Fruit fly (Drosophila melanogaster): ENCODE data around the gene ovo.

ovo gene

DNA sequence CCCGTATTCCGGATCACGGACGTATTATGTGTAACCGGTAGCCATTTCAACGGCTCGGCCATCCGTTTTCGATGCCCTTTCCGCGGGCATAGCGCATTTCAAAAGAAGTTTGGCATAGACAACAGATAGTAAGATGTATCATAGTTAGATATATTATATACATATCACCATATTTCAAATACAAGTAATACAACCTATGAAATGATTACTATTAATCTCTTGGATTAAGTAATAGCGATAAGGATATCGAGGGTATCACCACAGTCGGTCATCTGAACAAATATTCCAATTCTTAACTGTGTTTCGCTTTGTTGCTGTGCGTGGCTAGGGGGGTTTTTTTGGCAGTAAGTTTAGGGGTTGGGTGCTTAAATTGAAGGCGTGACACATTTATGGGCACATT, 47.5 kb downstream of the ovo start (continued):
- TF ChIP-seq toy (GFP tag; IDR thresholded peaks at IDR 0.05) = no peak
- TF ChIP-seq lola (GFP tag; optimal IDR thresholded peaks at IDR 0.05) = no peak
- TF ChIP-seq CG17361 (GFP tag; IDR thresholded peaks at IDR 0.05) = 0 out of 3 replicates have a peak, but pooled peaks have one; percentile 37
- TF ChIP-seq tap (tag; optimal IDR thresholded peaks at IDR 0.05) = peak; percentile 24
- TF ChIP-seq pzg (GFP tag; optimal IDR thresholded peaks at IDR 0.05) = no peak
- TF ChIP-seq sd (tag; optimal IDR thresholded peaks at IDR 0.05) = no peak
- TF ChIP-seq Dref (GFP tag; IDR thresholded peaks at IDR 0.05) = no peak
- no peak for TF ChIP-seq Spps (tag; optimal IDR thresholded peaks at IDR 0.05)
- TF ChIP-seq HHEX (GFP tag; optimal IDR thresholded peaks at IDR 0.05) = peak; percentile 21
- TF ChIP-seq Gsc (GFP tag; IDR thresholded peaks at IDR 0.05) = no peak
- TF ChIP-seq Mes4 (GFP tag; optimal IDR thresholded peaks at IDR 0.05) = no peak
- TF ChIP-seq ab (GFP tag; optimal IDR thresholded peaks at IDR 0.05) = no peak
- no peak for TF ChIP-seq Eip74EF (GFP tag; optimal IDR thresholded peaks at IDR 0.05)
- no peak for TF ChIP-seq CG5245 (GFP tag; optimal IDR thresholded peaks at IDR 0.05)
- TF ChIP-seq odd (GFP tag; optimal IDR thresholded peaks at IDR 0.05) = no peak
- no peak for TF ChIP-seq Abd-B (GFP tag; optimal IDR thresholded peaks at IDR 0.05)
- TF ChIP-seq Hr51 (GFP tag; optimal IDR thresholded peaks at IDR 0.05) = peak in 1 of 2 experiments; percentile 60
- no peak for TF ChIP-seq CG12659 (GFP tag; optimal IDR thresholded peaks at IDR 0.05)
- no peak for TF ChIP-seq CG17612 (GFP tag; IDR thresholded peaks at IDR 0.05)
- peak; percentile 62 for TF ChIP-seq Fer1 (GFP tag; optimal IDR thresholded peaks at IDR 0.05)
- TF ChIP-seq CrebB (tag; optimal IDR thresholded peaks at IDR 0.05) = peak; percentile 3
- no peak for TF ChIP-seq Bteb2 (GFP tag; optimal IDR thresholded peaks at IDR 0.05)
- TF ChIP-seq Antp (GFP tag; optimal IDR thresholded peaks at IDR 0.05) = no peak
- TF ChIP-seq CG32767 (GFP tag; IDR thresholded peaks at IDR 0.05) = no peak
- no peak for TF ChIP-seq pum (GFP tag; optimal IDR thresholded peaks at IDR 0.05)
- no peak; the same call in 1 of the 2 replicates for TF ChIP-seq Atf6 (GFP tag; IDR thresholded peaks at IDR 0.05)
- no peak for TF ChIP-seq ara (GFP tag; IDR thresholded peaks at IDR 0.05)
- no peak for TF ChIP-seq zf30C (GFP tag; optimal IDR thresholded peaks at IDR 0.05)
- TF ChIP-seq MBD-R2 (GFP tag; IDR thresholded peaks at IDR 0.05) = no peak
- TF ChIP-seq Doc2 (GFP tag; IDR thresholded peaks at IDR 0.05) = no peak
- TF ChIP-seq CG15696 (tag; optimal IDR thresholded peaks at IDR 0.05) = no peak
- no peak for TF ChIP-seq Sry-β (GFP tag; optimal IDR thresholded peaks at IDR 0.05)
- no peak for TF ChIP-seq crp (GFP tag; optimal IDR thresholded peaks at IDR 0.05)
- no peak for TF ChIP-seq Max (GFP tag; optimal IDR thresholded peaks at IDR 0.05)
- TF ChIP-seq HLH3B (GFP tag; IDR thresholded peaks at IDR 0.05) = no peak
- TF ChIP-seq ken (GFP tag; IDR thresholded peaks at IDR 0.05) = peak; percentile 7; the same call in 1 of the 3 replicates
- no peak for TF ChIP-seq jumu (GFP tag; optimal IDR thresholded peaks at IDR 0.05)
- TF ChIP-seq crc (GFP tag; optimal IDR thresholded peaks at IDR 0.05) = no peak
- no peak for TF ChIP-seq CG14014 (GFP tag; IDR thresholded peaks at IDR 0.05)
- TF ChIP-seq Poxn (GFP tag; IDR thresholded peaks at IDR 0.05) = no peak
- no peak for TF ChIP-seq Bgb (GFP tag; IDR thresholded peaks at IDR 0.05; ENCODE audit: partially characterized antibody)
- no peak for TF ChIP-seq HLH54F (GFP tag; optimal IDR thresholded peaks at IDR 0.05)
- no peak for TF ChIP-seq CG16779 (GFP tag; IDR thresholded peaks at IDR 0.05)
- no peak for TF ChIP-seq kni (GFP tag; optimal IDR thresholded peaks at IDR 0.05)
- TF ChIP-seq BtbVII (GFP tag; optimal IDR thresholded peaks at IDR 0.05) = peak; percentile 40
- TF ChIP-seq Kr (GFP tag; optimal IDR thresholded peaks at IDR 0.05) = no peak
- no peak for TF ChIP-seq exex (tag; optimal IDR thresholded peaks at IDR 0.05)
- TF ChIP-seq CG7372 (GFP tag; IDR thresholded peaks at IDR 0.05) = no peak
- no peak for TF ChIP-seq CG13123 (GFP tag; optimal IDR thresholded peaks at IDR 0.05)
- no peak for TF ChIP-seq cato (GFP tag; optimal IDR thresholded peaks at IDR 0.05; ENCODE audit: borderline replicate concordance)
- no peak for TF ChIP-seq sc (optimal IDR thresholded peaks at IDR 0.05)
- TF ChIP-seq sc (GFP tag; optimal IDR thresholded peaks at IDR 0.05) = no peak

Measured in whole organism, embryonic.